Worm (Caenorhabditis elegans) whole organism, L4 larva: ENCODE data around the gene C49F5.5.

Experiments used
- ama-1 ChIP-seq: fragments of 150-350 bp; optimal IDR thresholded peaks from 2 replicates; lab custom pipeline; 2014; ENCODE audit warnings: inconsistent platforms, mixed read lengths
- attf-4 ChIP-seq: sonication (generic microtip); optimal IDR thresholded peaks from 3 replicates; lab custom pipeline; 2017; ENCODE audit warnings: missing biosample characterization, missing genetic modification characterization
- ceh-44 ChIP-seq: fragments of 200-800 bp; sonication (Bioruptor generic); IDR thresholded peaks from 2 replicates; pipeline ENCODE4 v1.3.6; 2022; ENCODE audit warnings: missing genetic modification reagents, missing genetic modification characterization, missing compliant biosample characterization
- daf-16 ChIP-seq, 3 experiments: sonication (generic microtip); optimal IDR thresholded peaks; 2 replicates each; lab custom pipeline; 2016 to 2017; ENCODE audit warnings: missing genetic modification characterization in 3 of 3, missing genetic modification reagents in 3 of 3, mild to moderate bottlenecking in 2 of 3, missing compliant biosample characterization in 2 of 3, missing biosample characterization in 1 of 3, moderate library complexity in 1 of 3
- mdt-29 ChIP-seq: fragments of 200-800 bp; sonication (Bioruptor generic); IDR thresholded peaks from 2 replicates; pipeline ENCODE4 v1.3.6; 2022; ENCODE audit warnings: missing genetic modification reagents, missing genetic modification characterization, missing compliant biosample characterization
- mep-1 ChIP-seq: fragments of 150-350 bp; sonication (generic microtip); optimal IDR thresholded peaks from 3 replicates; lab custom pipeline; 2014; ENCODE audit warnings: missing biosample characterization, missing genetic modification characterization
- nhr-11 ChIP-seq: fragments of 150-350 bp; optimal IDR thresholded peaks from 2 replicates; lab custom pipeline; 2014; ENCODE audit warnings: missing biosample characterization, missing genetic modification characterization
- nhr-76 ChIP-seq: fragments of 150-350 bp; optimal IDR thresholded peaks from 2 replicates; lab custom pipeline; 2014; ENCODE audit warnings: missing biosample characterization, missing genetic modification characterization
- set-16 ChIP-seq: fragments of 200-800 bp; sonication (Bioruptor generic); IDR thresholded peaks from 2 replicates; pipeline ENCODE4 v1.3.6; 2022; ENCODE audit warnings: missing genetic modification reagents, missing genetic modification characterization, missing compliant biosample characterization

C49F5.5 gene

DNA sequence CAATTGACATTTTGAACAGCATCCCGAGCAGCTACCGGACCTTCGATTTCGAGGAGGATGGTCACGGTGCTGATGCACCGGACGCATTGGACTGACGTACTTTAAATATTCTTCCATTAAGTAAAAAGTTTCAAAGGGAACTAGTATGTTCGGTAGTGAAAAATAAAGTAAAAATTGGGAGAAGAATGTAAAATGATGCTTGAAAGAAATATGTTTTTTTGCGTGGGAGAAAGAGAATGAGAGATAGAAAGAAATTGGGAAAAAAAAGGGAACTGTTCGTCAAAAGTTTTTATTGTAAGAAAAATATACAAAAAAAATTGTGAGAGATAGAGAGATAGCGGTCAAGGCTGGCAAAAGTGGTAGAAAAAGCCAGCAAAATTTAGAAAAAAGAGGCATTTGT, 48.0 kb downstream of the C49F5.5 start, which contains the start of gene tsp-20:
TSS of gene tsp-20 (minus strand) at position 101 of the 400 bp plus-strand sequence.
- no peak for TF ChIP-seq daf-16 (GFP tag; optimal IDR thresholded peaks at IDR 0.05; lab: Kevin White, UChicago)
- no peak for TF ChIP-seq daf-16 (tag; optimal IDR thresholded peaks at IDR 0.05; lab: Kevin White, UChicago)
- no peak for TF ChIP-seq ceh-44
- no peak for TF ChIP-seq ama-1 (lab: Kevin White, UChicago)
- TF ChIP-seq nhr-76, result no peak
- TF ChIP-seq mdt-29 (GFP tag; lab: Robert Waterston, UW), result no peak

DNA sequence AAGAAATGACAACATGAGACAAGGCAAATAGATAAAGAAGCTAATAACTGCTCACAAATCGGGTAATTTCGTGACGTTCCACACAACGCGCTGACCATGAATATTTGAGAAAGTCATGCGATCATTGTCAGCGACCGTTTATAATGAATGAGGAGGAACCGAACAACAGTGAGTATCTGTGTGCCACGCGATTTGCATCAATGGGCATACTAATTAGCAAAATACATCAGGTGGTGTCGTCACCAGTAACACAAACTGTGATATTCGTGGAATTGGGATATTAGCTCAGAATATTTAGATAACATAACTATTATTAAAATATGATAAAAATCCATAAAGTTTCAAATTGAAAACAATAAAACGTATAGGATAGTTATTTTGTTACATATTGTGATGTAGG, 48.7 kb downstream of the C49F5.5 start:
- TF ChIP-seq set-16 (no peak), nhr-11 (no peak)

- TF ChIP-seq attf-4 (tag; lab: Kevin White, UChicago), result no peak
- TF ChIP-seq mep-1 (tag; lab: Kevin White, UChicago), result no peak
Measured at ce11 chrX:12036114-12036513, 50.1 kb downstream of the C49F5.5 start.
